Worm (Caenorhabditis elegans) whole organism, late embryonic: ENCODE results near the gene C35C5.10.

Experiments
- K09A11.1 ChIP-seq: sonication (generic microtip); optimal IDR thresholded peaks from 2 replicates; lab custom pipeline; 2017; ENCODE audit warnings: antibody characterized with exemption, mild to moderate bottlenecking, missing genetic modification characterization, missing compliant biosample characterization; ENCODE audit not compliant: insufficient read depth
- ceh-19 ChIP-seq: fragments of 200-800 bp; sonication (Bioruptor generic); optimal IDR thresholded peaks from 2 replicates; lab custom pipeline; 2018; ENCODE audit warnings: mild to moderate bottlenecking, missing genetic modification characterization, missing compliant biosample characterization
- ceh-24 ChIP-seq: sonication (generic microtip); optimal IDR thresholded peaks from 2 replicates; lab custom pipeline; 2016; ENCODE audit warnings: mild to moderate bottlenecking, missing genetic modification characterization, missing compliant biosample characterization
- ceh-34 ChIP-seq: sonication (generic microtip); optimal IDR thresholded peaks from 2 replicates; lab custom pipeline; 2016; ENCODE audit warnings: mild to moderate bottlenecking, missing genetic modification characterization, missing compliant biosample characterization
- ceh-45 ChIP-seq: fragments of 200-800 bp; sonication (Bioruptor generic); IDR thresholded peaks from 2 replicates; pipeline ENCODE4 v1.3.6; 2022; ENCODE audit warnings: missing genetic modification reagents, missing genetic modification characterization, missing compliant biosample characterization
- ceh-6 ChIP-seq: fragments of 200-800 bp; sonication (Bioruptor generic); optimal IDR thresholded peaks from 2 replicates; lab custom pipeline; 2018; ENCODE audit warnings: mild to moderate bottlenecking, missing genetic modification characterization, missing compliant biosample characterization
- che-1 ChIP-seq: sonication (generic microtip); optimal IDR thresholded peaks from 2 replicates; lab custom pipeline; 2016; ENCODE audit warnings: mild to moderate bottlenecking, missing genetic modification characterization, missing compliant biosample characterization
- dve-1 ChIP-seq: sonication (generic microtip); optimal IDR thresholded peaks from 2 replicates; lab custom pipeline; 2017; ENCODE audit warnings: antibody characterized with exemption, mild to moderate bottlenecking, missing genetic modification characterization, missing compliant biosample characterization
- elt-4 ChIP-seq: sonication (generic microtip); optimal IDR thresholded peaks from 2 replicates; lab custom pipeline; 2016; ENCODE audit warnings: missing genetic modification characterization, missing compliant biosample characterization
- eyg-1 ChIP-seq: sonication (generic microtip); optimal IDR thresholded peaks from 2 replicates; lab custom pipeline; 2016; ENCODE audit warnings: missing genotype, missing genetic modification characterization, missing compliant biosample characterization
- fax-1 ChIP-seq: sonication (generic microtip); optimal IDR thresholded peaks from 2 replicates; lab custom pipeline; 2016; ENCODE audit warnings: missing genotype, missing genetic modification characterization, missing compliant biosample characterization
- fkh-10 ChIP-seq: fragments of 150-350 bp; optimal IDR thresholded peaks from 2 replicates; lab custom pipeline; 2014; ENCODE audit warnings: missing biosample characterization, missing genetic modification reagents, missing genetic modification characterization
- fkh-6 ChIP-seq: sonication (generic microtip); optimal IDR thresholded peaks from 2 replicates; lab custom pipeline; 2016; ENCODE audit warnings: missing genetic modification characterization, missing compliant biosample characterization
- gmeb-2 ChIP-seq: sonication (generic microtip); optimal IDR thresholded peaks from 2 replicates; lab custom pipeline; 2016; ENCODE audit warnings: missing genetic modification characterization, inconsistent platforms, missing compliant biosample characterization
- hlh-13 ChIP-seq: fragments of 200-800 bp; sonication (Bioruptor generic); optimal IDR thresholded peaks from 2 replicates; lab custom pipeline; 2018; ENCODE audit warnings: mild to moderate bottlenecking, missing genetic modification characterization, missing compliant biosample characterization
- hlh-30 ChIP-seq: sonication (generic microtip); optimal IDR thresholded peaks from 2 replicates; lab custom pipeline; 2017; ENCODE audit warnings: antibody characterized with exemption, missing genetic modification characterization, missing compliant biosample characterization; ENCODE audit not compliant: insufficient read depth
- hlh-8 ChIP-seq: sonication (generic microtip); optimal IDR thresholded peaks from 2 replicates; lab custom pipeline; 2016; ENCODE audit warnings: missing genotype, missing genetic modification characterization, missing compliant biosample characterization
- lin-11 ChIP-seq: fragments of 200-800 bp; sonication (Bioruptor generic); optimal IDR thresholded peaks from 2 replicates; lab custom pipeline; 2018; ENCODE audit warnings: mild to moderate bottlenecking, missing genetic modification characterization, missing compliant biosample characterization
- madf-2 ChIP-seq: sonication (generic microtip); optimal IDR thresholded peaks from 2 replicates; lab custom pipeline; 2017; ENCODE audit warnings: missing genetic modification characterization, missing compliant biosample characterization
- mec-3 ChIP-seq: sonication (generic microtip); optimal IDR thresholded peaks from 2 replicates; lab custom pipeline; 2016; ENCODE audit warnings: borderline replicate concordance, missing genetic modification characterization, missing compliant biosample characterization
- nfya-1 ChIP-seq: sonication (generic microtip); optimal IDR thresholded peaks from 2 replicates; lab custom pipeline; 2017; ENCODE audit warnings: missing genetic modification characterization, mild to moderate bottlenecking, missing compliant biosample characterization, antibody characterized with exemption, moderate library complexity
- nhr-11 ChIP-seq: fragments of 150-350 bp; optimal IDR thresholded peaks from 2 replicates; lab custom pipeline; 2014; ENCODE audit warnings: missing biosample characterization, missing genetic modification characterization
- nhr-232 ChIP-seq: sonication (generic microtip); optimal IDR thresholded peaks from 2 replicates; lab custom pipeline; 2016; ENCODE audit warnings: missing genetic modification characterization, missing compliant biosample characterization
- npax-4 ChIP-seq: sonication (generic microtip); optimal IDR thresholded peaks from 2 replicates; lab custom pipeline; 2016; ENCODE audit warnings: missing genetic modification characterization, missing compliant biosample characterization
- odd-2 ChIP-seq: sonication (generic microtip); optimal IDR thresholded peaks from 2 replicates; lab custom pipeline; 2017; ENCODE audit warnings: antibody characterized with exemption, mild to moderate bottlenecking, missing genetic modification characterization, missing compliant biosample characterization
- pag-3 ChIP-seq: sonication (generic microtip); optimal IDR thresholded peaks from 2 replicates; lab custom pipeline; 2016; ENCODE audit warnings: missing compliant biosample characterization, missing genetic modification characterization, borderline replicate concordance
- pat-9 ChIP-seq: fragments of 200-800 bp; sonication (Bioruptor generic); optimal IDR thresholded peaks from 2 replicates; lab custom pipeline; 2018; ENCODE audit warnings: mild to moderate bottlenecking, missing genetic modification characterization, moderate library complexity, missing compliant biosample characterization
- pax-1 ChIP-seq: fragments of 150-350 bp; optimal IDR thresholded peaks from 2 replicates; lab custom pipeline; 2014; ENCODE audit warnings: missing biosample characterization, missing genetic modification characterization
- pha-2 ChIP-seq: sonication (generic microtip); optimal IDR thresholded peaks from 2 replicates; lab custom pipeline; 2017; ENCODE audit warnings: mild to moderate bottlenecking, missing genetic modification characterization, missing compliant biosample characterization
- pha-4 ChIP-seq: fragments of 150-350 bp; optimal IDR thresholded peaks from 2 replicates; lab custom pipeline; 2018; ENCODE audit warnings: missing biosample characterization, missing genetic modification reagents, missing genetic modification characterization
- pqm-1 ChIP-seq: sonication (generic microtip); optimal IDR thresholded peaks from 2 replicates; lab custom pipeline; 2016; ENCODE audit warnings: missing genetic modification characterization, missing compliant biosample characterization
- sdc-2 ChIP-seq: sonication (generic microtip); optimal IDR thresholded peaks from 2 replicates; lab custom pipeline; 2016; ENCODE audit warnings: missing genotype, missing genetic modification characterization, missing compliant biosample characterization
- sox-2 ChIP-seq: fragments of 200-800 bp; sonication (Bioruptor generic); IDR thresholded peaks from 2 replicates; pipeline ENCODE4 v1.3.6; 2022; ENCODE audit warnings: missing genetic modification reagents, missing genetic modification characterization, missing compliant biosample characterization
- syd-9 ChIP-seq: sonication (generic microtip); optimal IDR thresholded peaks from 2 replicates; lab custom pipeline; 2016; ENCODE audit warnings: mild to moderate bottlenecking, missing genetic modification characterization, moderate library complexity, missing compliant biosample characterization
- tbx-7 ChIP-seq: sonication (generic microtip); optimal IDR thresholded peaks from 2 replicates; lab custom pipeline; 2016; ENCODE audit warnings: missing genotype, missing genetic modification characterization, missing compliant biosample characterization
- unc-3 ChIP-seq, 2 experiments: fragments of 200-800 bp in 1 of 2; sonication (Bioruptor generic) in 1 of 2; sonication (generic microtip) in 1 of 2; conservative IDR thresholded peaks in 1 of 2; optimal IDR thresholded peaks in 1 of 2; 2 replicates each; pipeline versions ENCODE4 v1.3.6 to Lab custom; 2016 to 2022; ENCODE audit warnings: missing compliant biosample characterization in 2 of 2, missing genetic modification characterization in 2 of 2, missing genetic modification reagents in 1 of 2
- unc-42 ChIP-seq: sonication (generic microtip); optimal IDR thresholded peaks from 2 replicates; lab custom pipeline; 2016; ENCODE audit warnings: missing genotype, missing genetic modification characterization, missing compliant biosample characterization
- unc-55 ChIP-seq: sonication (generic microtip); optimal IDR thresholded peaks from 2 replicates; lab custom pipeline; 2017; ENCODE audit warnings: missing biosample characterization, missing genetic modification reagents, missing genetic modification characterization

The C35C5.10 gene

DNA sequence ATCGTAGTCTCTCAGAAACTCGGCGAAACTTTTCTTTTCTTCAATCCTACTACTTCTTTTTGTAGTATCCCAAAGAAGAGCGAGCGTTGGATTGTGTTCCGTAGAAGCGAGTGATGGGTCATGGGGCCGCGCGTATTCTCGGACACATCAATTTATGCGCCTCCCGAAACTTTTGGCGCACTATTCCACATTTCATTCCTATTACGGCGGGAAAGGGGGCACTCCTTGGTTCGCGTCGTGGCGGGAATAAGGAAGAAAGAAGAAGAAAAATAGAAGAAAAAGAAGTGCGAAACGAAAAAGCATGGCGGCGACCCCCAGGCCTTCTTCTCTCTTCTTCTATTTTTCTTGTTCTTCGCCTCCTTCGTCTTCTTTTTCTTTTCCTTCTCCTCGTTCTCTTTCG is 15.7 kb downstream of the C35C5.10 start:
- no peak for TF ChIP-seq fkh-10
- no peak for TF ChIP-seq ceh-6 (GFP tag; lab: Kevin White, UChicago)
- TF ChIP-seq pha-4 (tag; lab: Kevin White, UChicago) = no peak
- TF ChIP-seq hlh-13 = no peak
- no peak for TF ChIP-seq odd-2 (tag; lab: Kevin White, UChicago)
- peak; percentile 9 for TF ChIP-seq ceh-19 (GFP tag; lab: Kevin White, UChicago)
- peak; percentile 21 for TF ChIP-seq unc-42 (tag; lab: Kevin White, UChicago)

DNA sequence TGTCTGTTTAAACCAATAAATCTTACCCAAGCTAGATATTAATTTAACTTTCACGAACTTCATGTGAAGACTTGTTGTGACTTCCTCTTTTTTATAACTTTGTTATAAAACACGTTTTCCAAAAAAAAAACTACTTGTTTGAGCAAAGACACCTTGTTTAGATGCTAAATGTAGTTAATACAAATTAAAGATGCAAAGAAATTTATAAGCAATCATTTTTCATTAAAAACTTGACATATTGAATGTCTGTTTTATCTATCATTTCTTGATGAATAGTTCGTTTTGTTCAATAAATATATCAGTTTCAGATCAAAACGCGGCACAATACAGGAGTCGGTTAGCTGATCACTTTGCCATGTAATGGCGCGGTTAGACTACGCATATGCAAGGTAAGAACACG is 16.2 kb downstream of the C35C5.10 start, which contains the start of gene frm-3:
Gene frm-3 (plus strand): TSS at position 301 of the 400 bp plus-strand sequence.
- TF ChIP-seq unc-3 (GFP tag; conservative IDR thresholded peaks at IDR 0.05; lab: Robert Waterston, UW) = no peak
- TF ChIP-seq unc-3 (tag; optimal IDR thresholded peaks at IDR 0.05; lab: Kevin White, UChicago) = no peak
- no peak for TF ChIP-seq elt-4 (tag; lab: Kevin White, UChicago)
- TF ChIP-seq ceh-34 (tag; lab: Kevin White, UChicago) = no peak
- TF ChIP-seq ceh-19 (GFP tag; lab: Kevin White, UChicago) = no peak
- no peak for TF ChIP-seq nfya-1
- no peak for TF ChIP-seq ceh-24
- TF ChIP-seq unc-42 (tag; lab: Kevin White, UChicago) = no peak
- no peak for TF ChIP-seq fkh-6 (tag; lab: Kevin White, UChicago)
- TF ChIP-seq fkh-10 = no peak
- TF ChIP-seq, all 69 proteins: peak for 0

DNA sequence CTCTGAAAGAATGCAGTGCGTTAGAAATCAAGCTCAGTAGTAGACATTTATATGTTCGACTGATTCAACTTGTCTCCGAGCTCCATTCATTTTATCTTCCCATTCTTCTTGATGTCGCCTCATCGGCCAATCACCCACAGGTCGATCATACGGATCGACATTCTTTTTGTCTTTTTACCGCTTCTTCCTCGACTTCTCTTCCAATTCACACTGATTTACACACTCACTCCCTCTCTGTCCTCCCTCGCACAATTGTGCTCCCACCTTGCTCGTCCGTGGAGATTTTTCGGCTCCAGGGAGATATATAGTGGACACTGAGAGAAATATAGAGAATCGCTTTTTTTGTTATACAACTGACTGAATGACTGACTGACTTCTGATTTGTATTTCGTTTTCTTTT is 18.1 kb downstream of the C35C5.10 start:
- TF ChIP-seq mec-3 (no peak), sox-2 (no peak), odd-2 (tag; lab: Kevin White, UChicago) (no peak), sdc-2 (tag; lab: Kevin White, UChicago) (no peak), pat-9 (tag; lab: Kevin White, UChicago) (no peak), pag-3 (tag; lab: Kevin White, UChicago) (no peak), tbx-7 (no peak), unc-55 (GFP tag; lab: Kevin White, UChicago) (no peak), madf-2 (no peak), fax-1 (tag; lab: Kevin White, UChicago) (no peak), syd-9 (tag; lab: Kevin White, UChicago) (no peak), ceh-45 (GFP tag; lab: Robert Waterston, UW) (no peak), fkh-10 (no peak), gmeb-2 (no peak), hlh-30 (tag; lab: Kevin White, UChicago) (no peak), lin-11 (tag; lab: Kevin White, UChicago) (no peak), che-1 (tag; lab: Kevin White, UChicago) (no peak), ceh-19 (GFP tag; lab: Kevin White, UChicago) (no peak), eyg-1 (tag; lab: Kevin White, UChicago) (no peak)

DNA sequence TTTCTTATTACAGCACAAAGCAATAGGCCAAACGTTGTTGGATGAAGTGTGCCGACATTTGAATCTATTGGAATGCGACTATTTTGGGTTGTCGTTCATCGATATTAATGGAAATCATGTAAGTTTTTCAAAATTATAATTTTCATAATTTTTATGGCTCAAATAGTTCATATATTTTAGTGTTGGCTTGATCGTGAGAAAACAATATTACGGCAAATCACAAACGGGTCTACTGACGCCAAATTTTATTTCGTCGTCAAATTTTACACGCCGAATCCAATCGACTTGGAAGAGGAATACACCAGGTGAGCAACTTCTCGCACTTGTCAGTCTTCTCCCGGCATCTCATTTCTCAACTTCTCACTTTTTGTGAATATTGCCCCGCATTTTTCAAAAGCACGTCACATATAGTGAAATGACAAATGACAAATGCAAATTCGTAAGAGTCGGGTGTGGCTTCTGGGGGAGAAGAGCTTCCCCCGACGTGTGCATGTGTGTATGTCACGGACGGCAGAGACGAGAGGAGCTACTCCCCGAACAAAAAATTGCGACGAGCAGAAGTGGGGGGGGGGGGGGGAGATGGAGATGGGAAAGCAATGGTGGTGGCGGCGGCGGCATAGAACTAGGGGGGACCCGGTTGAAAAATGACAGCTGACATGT is 20.5 kb downstream of the C35C5.10 start:
- TF ChIP-seq nhr-11 (tag; lab: Kevin White, UChicago) (no peak), nhr-232 (tag; lab: Kevin White, UChicago) (no peak), npax-4 (no peak), tbx-7 (no peak), pat-9 (tag; lab: Kevin White, UChicago) (peak; percentile 9), unc-55 (GFP tag; lab: Kevin White, UChicago) (peak; percentile 78), sdc-2 (tag; lab: Kevin White, UChicago) (no peak)

DNA sequence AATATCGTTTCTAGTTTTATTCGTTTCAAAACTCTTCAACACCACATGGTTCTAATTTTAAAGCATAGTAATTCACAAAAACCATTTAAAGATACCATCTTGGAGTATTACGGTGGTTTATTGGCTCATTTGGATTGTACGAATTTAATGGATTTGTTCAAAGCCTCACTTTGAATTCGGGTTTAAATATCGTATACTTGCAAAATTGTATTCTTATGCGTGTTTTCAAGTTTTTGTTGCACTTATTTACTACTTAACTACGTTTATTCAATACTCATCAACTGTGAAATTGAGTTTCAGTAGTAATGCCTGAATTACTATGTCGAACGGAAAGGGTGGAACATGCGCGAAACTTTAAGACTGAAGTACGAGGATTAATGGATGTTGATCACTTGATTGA is 29.3 kb downstream of the C35C5.10 start, which contains the start of gene abts-2:
Gene abts-2 (plus strand): TSS at position 301 of the 400 bp plus-strand sequence.
- TF ChIP-seq K09A11.1 (tag; lab: Kevin White, UChicago) (no peak), nfya-1 (no peak), pax-1 (no peak), dve-1 (tag; lab: Kevin White, UChicago) (no peak), hlh-30 (tag; lab: Kevin White, UChicago) (no peak), pag-3 (tag; lab: Kevin White, UChicago) (no peak), hlh-8 (no peak), pqm-1 (no peak), pha-2 (tag; lab: Kevin White, UChicago) (no peak), sdc-2 (tag; lab: Kevin White, UChicago) (no peak)
